Worm (Caenorhabditis elegans): ENCODE results near the gene his-73.

The his-73 gene

ce11 chrII:13215792-13216191, 32.3 kb downstream of the his-73 start, which contains the start of gene F15D4.2:
F15D4.2 (plus strand) TSS chrII:13216092.
- TF ChIP-seq unc-62 (GFP tag; optimal IDR thresholded peaks at IDR 0.05) (no peak), nhr-2 (tag; optimal IDR thresholded peaks at IDR 0.05) (no peak), ztf-11 (tag; optimal IDR thresholded peaks at IDR 0.05) (no peak), snpc-4 (tag; optimal IDR thresholded peaks at IDR 0.05) (no peak), unc-120 (tag; optimal IDR thresholded peaks at IDR 0.05; ENCODE audit: poor library complexity, severe bottlenecking) (no peak), blmp-1 (tag; optimal IDR thresholded peaks at IDR 0.05) (no peak), zip-8 (tag; optimal IDR thresholded peaks at IDR 0.05) (no peak)

ce11 chrII:13219373-13219772, 35.9 kb downstream of the his-73 start:
- TF ChIP-seq ztf-11 (tag; optimal IDR thresholded peaks at IDR 0.05): no peak
- TF ChIP-seq flh-1 (GFP tag; optimal IDR thresholded peaks at IDR 0.05): no peak
- no peak for TF ChIP-seq unc-39 (tag; optimal IDR thresholded peaks at IDR 0.05)
- TF ChIP-seq nhr-76 (tag; optimal IDR thresholded peaks at IDR 0.05): no peak
- no peak for TF ChIP-seq ceh-43 (GFP tag; optimal IDR thresholded peaks at IDR 0.05)
- no peak for TF ChIP-seq lsy-2 (tag; optimal IDR thresholded peaks at IDR 0.05)
- TF ChIP-seq elt-3 (tag; optimal IDR thresholded peaks at IDR 0.05): no peak
- TF ChIP-seq sem-2 (GFP tag; optimal IDR thresholded peaks at IDR 0.05): no peak
- no peak for TF ChIP-seq nhr-2 (tag; optimal IDR thresholded peaks at IDR 0.05)
- no peak for TF ChIP-seq ham-2 (GFP tag; optimal IDR thresholded peaks at IDR 0.05)
- TF ChIP-seq hlh-1 (tag; optimal IDR thresholded peaks at IDR 0.05): no peak
- TF ChIP-seq nhr-12 (tag; optimal IDR thresholded peaks at IDR 0.05): no peak
- TF ChIP-seq unc-120 (tag; optimal IDR thresholded peaks at IDR 0.05; ENCODE audit: poor library complexity, severe bottlenecking): no peak
- no peak for TF ChIP-seq mep-1 (tag; optimal IDR thresholded peaks at IDR 0.05)
- no peak for TF ChIP-seq zip-8 (tag; optimal IDR thresholded peaks at IDR 0.05)
- TF ChIP-seq unc-62 (GFP tag; optimal IDR thresholded peaks at IDR 0.05): no peak
- TF ChIP-seq ceh-83 (GFP tag; optimal IDR thresholded peaks at IDR 0.05): no peak
- TF ChIP-seq M03D4.4 (tag; optimal IDR thresholded peaks at IDR 0.05): no peak
- TF ChIP-seq drap-1 (GFP tag; optimal IDR thresholded peaks at IDR 0.05): no peak
- TF ChIP-seq lin-13 (tag; optimal IDR thresholded peaks at IDR 0.05): no peak

ce11 chrII:13230489-13231196, 47.1 kb downstream of the his-73 start:
- no peak for TF ChIP-seq hlh-1 (tag; optimal IDR thresholded peaks at IDR 0.05)
- no peak for TF ChIP-seq pha-4 (tag; optimal IDR thresholded peaks at IDR 0.05)
- TF ChIP-seq unc-120 (tag; optimal IDR thresholded peaks at IDR 0.05; ENCODE audit: poor library complexity, severe bottlenecking): no peak
- no peak for TF ChIP-seq M03D4.4 (tag; optimal IDR thresholded peaks at IDR 0.05)
- no peak for TF ChIP-seq ceh-43 (GFP tag; optimal IDR thresholded peaks at IDR 0.05)
- TF ChIP-seq zip-8 (tag; optimal IDR thresholded peaks at IDR 0.05): no peak
- TF ChIP-seq unc-39 (tag; optimal IDR thresholded peaks at IDR 0.05): no peak
- TF ChIP-seq tbx-8 (GFP tag; optimal IDR thresholded peaks at IDR 0.05): no peak
- no peak for TF ChIP-seq sptf-1 (tag; optimal IDR thresholded peaks at IDR 0.05)
- TF ChIP-seq lin-32 (GFP tag; optimal IDR thresholded peaks at IDR 0.05): no peak
- TF ChIP-seq lsy-2 (tag; optimal IDR thresholded peaks at IDR 0.05): no peak
- TF ChIP-seq ham-2 (GFP tag; optimal IDR thresholded peaks at IDR 0.05): no peak
- TF ChIP-seq mls-2 (tag; optimal IDR thresholded peaks at IDR 0.05): no peak
- no peak for TF ChIP-seq nhr-76 (tag; optimal IDR thresholded peaks at IDR 0.05)
- no peak for TF ChIP-seq bed-3 (GFP tag; optimal IDR thresholded peaks at IDR 0.05)
- TF ChIP-seq drap-1 (GFP tag; optimal IDR thresholded peaks at IDR 0.05): no peak
- TF ChIP-seq flh-1 (GFP tag; optimal IDR thresholded peaks at IDR 0.05): no peak
- TF ChIP-seq elt-3 (tag; optimal IDR thresholded peaks at IDR 0.05): no peak
- no peak for TF ChIP-seq nhr-237 (tag; optimal IDR thresholded peaks at IDR 0.05)

Data from whole organism, mixed stage, embryonic.